Worm (Caenorhabditis elegans): ENCODE results near the gene R11G1.7.

DNA sequence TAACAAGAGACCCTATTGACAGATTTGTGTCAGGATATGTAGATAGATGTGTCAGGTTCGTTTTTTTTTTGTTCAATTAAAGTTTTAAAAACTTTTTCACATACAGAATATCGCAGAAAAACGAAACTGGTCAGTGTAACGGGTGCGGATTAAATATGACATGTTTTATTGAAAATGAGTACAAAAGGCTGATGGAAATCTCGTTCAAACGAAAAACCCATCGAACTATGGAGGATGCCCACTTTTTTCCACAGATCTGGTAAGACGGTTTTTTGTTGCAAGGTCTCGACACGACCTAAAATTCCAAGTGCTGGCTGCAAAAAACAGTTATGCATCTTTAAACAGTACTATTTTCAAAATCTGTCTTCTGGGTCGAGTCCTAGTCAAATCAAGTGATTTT lies 26.0 kb upstream of the R11G1.7 start:
- no peak for TF ChIP-seq ztf-11 (tag; optimal IDR thresholded peaks at IDR 0.05)
- TF ChIP-seq mab-5 (tag; optimal IDR thresholded peaks at IDR 0.05), result no peak
- no peak for TF ChIP-seq ama-1 (optimal IDR thresholded peaks at IDR 0.05)
- TF ChIP-seq ceh-82 (tag; optimal IDR thresholded peaks at IDR 0.05), result no peak
- TF ChIP-seq nhr-237 (tag; optimal IDR thresholded peaks at IDR 0.05), result no peak
- TF ChIP-seq skn-1 (tag; optimal IDR thresholded peaks at IDR 0.05), result no peak
- TF ChIP-seq egl-27 (tag; optimal IDR thresholded peaks at IDR 0.05), result no peak
- TF ChIP-seq Y55F3AM.14 (GFP tag; optimal IDR thresholded peaks at IDR 0.05), result no peak
- TF ChIP-seq elt-1 (tag; optimal IDR thresholded peaks at IDR 0.05), result no peak
